Worm (Caenorhabditis elegans) whole organism, early embryonic: ENCODE data around the gene C15C8.8.

ENCODE experiments used
- ama-1 ChIP-seq: fragments of 150-350 bp; optimal IDR thresholded peaks from 2 replicates; lab custom pipeline; 2014
- ets-7 ChIP-seq: sonication (generic microtip); optimal IDR thresholded peaks from 2 replicates; lab custom pipeline; 2016; ENCODE audit warnings: missing genotype, missing genetic modification characterization, missing compliant biosample characterization
- sea-1 ChIP-seq: fragments of 200-800 bp; sonication (Bioruptor generic); conservative IDR thresholded peaks from 2 replicates; pipeline ENCODE4 v1.3.6; 2022; ENCODE audit warnings: missing genetic modification characterization, missing compliant biosample characterization
- tbx-11 ChIP-seq: fragments of 200-800 bp; sonication (Bioruptor generic); IDR thresholded peaks from 2 replicates; pipeline ENCODE4 v1.3.6; 2022; ENCODE audit warnings: missing genetic modification characterization, missing compliant biosample characterization

ce11 chrV:12749558-12749957 is 2.7 kb downstream of the C15C8.8 start:
- no peak for TF ChIP-seq ama-1 (lab: Kevin White, UChicago)
- TF ChIP-seq sea-1, result no peak
- no peak for TF ChIP-seq ets-7 (tag; lab: Kevin White, UChicago)
- TF ChIP-seq tbx-11, result no peak
